Worm (Caenorhabditis elegans): Measurements from ENCODE around the gene rict-1.

- TF ChIP-seq him-1 (tag; optimal IDR thresholded peaks at IDR 0.05) (no peak), W03F9.2 (tag; optimal IDR thresholded peaks at IDR 0.05) (no peak)
Observed at ce11 chrII:13073102-13073501, 43.5 kb downstream of the rict-1 start, which contains the start of gene F42G4.5.
